Fruit fly (Drosophila melanogaster) whole organism, embryonic: ENCODE measurements around the gene CG6788.

Experiments
- Atf-2 ChIP-seq: fragments of 200-800 bp; sonication (Bioruptor generic); optimal IDR thresholded peaks from 2 replicates; lab custom pipeline; 2016; ENCODE audit warnings: missing biosample characterization, missing genetic modification characterization
- B-H1 ChIP-seq: fragments of 200-800 bp; sonication (Bioruptor generic); IDR thresholded peaks from 3 replicates; pipeline ENCODE4 v1.3.6; 2022; ENCODE audit warnings: missing biosample characterization, missing genetic modification characterization
- CG1024 ChIP-seq: fragments of 200-800 bp; sonication (Bioruptor generic); IDR thresholded peaks from 2 replicates; pipeline ENCODE4 v1.3.6; 2022; ENCODE audit warnings: missing biosample characterization, missing genetic modification characterization
- CG10267 ChIP-seq: fragments of 200-800 bp; sonication (Bioruptor generic); optimal IDR thresholded peaks from 2 replicates; lab custom pipeline; 2018; ENCODE audit warnings: missing biosample characterization, mild to moderate bottlenecking, missing genetic modification characterization, moderate library complexity
- CG12769 ChIP-seq: fragments of 200-800 bp; sonication (Bioruptor generic); optimal IDR thresholded peaks from 2 replicates; lab custom pipeline; 2019; ENCODE audit warnings: missing biosample characterization, mild to moderate bottlenecking, missing genetic modification characterization, moderate library complexity
- CG13123 ChIP-seq: fragments of 200-800 bp; sonication (Bioruptor generic); optimal IDR thresholded peaks from 2 replicates; lab custom pipeline; 2016; ENCODE audit warnings: missing biosample characterization, missing genetic modification characterization
- CG14667 ChIP-seq: fragments of 200-800 bp; sonication (Bioruptor generic); IDR thresholded peaks from 2 replicates; pipeline ENCODE4 v1.3.6; 2022; ENCODE audit warnings: missing biosample characterization, missing genetic modification characterization
- CG16863 ChIP-seq: fragments of 200-800 bp; sonication (Bioruptor generic); optimal IDR thresholded peaks from 3 replicates; lab custom pipeline; 2016; ENCODE audit warnings: missing biosample characterization, missing genetic modification characterization
- CG17361 ChIP-seq: fragments of 200-800 bp; sonication (Bioruptor generic); IDR thresholded peaks from 3 replicates; pipeline ENCODE4 v1.3.6; 2022; ENCODE audit warnings: missing biosample characterization, missing genetic modification characterization
- CG17912 ChIP-seq: fragments of 200-800 bp; sonication (Bioruptor generic); optimal IDR thresholded peaks from 2 replicates; lab custom pipeline; 2018; ENCODE audit warnings: missing biosample characterization, mild to moderate bottlenecking, missing genetic modification characterization
- CG30403 ChIP-seq: fragments of 200-800 bp; sonication (Bioruptor generic); optimal IDR thresholded peaks from 3 replicates; lab custom pipeline; 2016; ENCODE audit warnings: missing biosample characterization, missing genetic modification characterization
- CG32767 ChIP-seq: fragments of 200-800 bp; sonication (Bioruptor generic); IDR thresholded peaks from 2 replicates; pipeline ENCODE4 v1.3.6; 2022; ENCODE audit warnings: missing biosample characterization, missing genetic modification characterization
- CG33213 ChIP-seq: fragments of 200-800 bp; sonication (Bioruptor generic); optimal IDR thresholded peaks from 3 replicates; lab custom pipeline; 2016; ENCODE audit warnings: missing biosample characterization, missing genetic modification characterization
- CG5245 ChIP-seq: fragments of 200-800 bp; sonication (Bioruptor generic); optimal IDR thresholded peaks from 3 replicates; lab custom pipeline; 2016; ENCODE audit warnings: missing biosample characterization, missing genetic modification characterization
- CG7357 ChIP-seq: fragments of 200-800 bp; sonication (Bioruptor generic); IDR thresholded peaks from 3 replicates; pipeline ENCODE4 v1.3.6; 2022; ENCODE audit warnings: missing biosample characterization, missing genetic modification characterization
- CG7786 ChIP-seq: fragments of 200-800 bp; sonication (Bioruptor generic); optimal IDR thresholded peaks from 2 replicates; lab custom pipeline; 2016; ENCODE audit warnings: missing biosample characterization, missing genetic modification characterization
- CTCF ChIP-seq: fragments of 200-800 bp; sonication (Bioruptor generic); optimal IDR thresholded peaks from 2 replicates; lab custom pipeline; 2017; ENCODE audit warnings: missing biosample characterization, mild to moderate bottlenecking, missing genetic modification characterization, moderate library complexity
- Dfd ChIP-seq, 2 experiments: fragments of >200 bp; optimal IDR thresholded peaks; 2 replicates each; lab custom pipeline; 2017; ENCODE audit warnings: missing biosample characterization in 2 of 2, missing genetic modification characterization in 2 of 2
- ERR ChIP-seq: fragments of 200-800 bp; sonication (Bioruptor generic); optimal IDR thresholded peaks from 2 replicates; lab custom pipeline; 2016; ENCODE audit warnings: missing biosample characterization, missing genetic modification characterization
- Ets97D ChIP-seq: fragments of 200-800 bp; sonication (Bioruptor generic); optimal IDR thresholded peaks from 3 replicates; lab custom pipeline; 2016; ENCODE audit warnings: missing biosample characterization, missing genetic modification characterization
- HHEX ChIP-seq: fragments of 200-800 bp; sonication (Bioruptor generic); optimal IDR thresholded peaks from 3 replicates; lab custom pipeline; 2017; ENCODE audit warnings: missing biosample characterization, mild to moderate bottlenecking, missing genetic modification characterization, missing genetic modification reagents
- Max ChIP-seq: fragments of 200-800 bp; sonication (Bioruptor generic); optimal IDR thresholded peaks from 2 replicates; lab custom pipeline; 2016; ENCODE audit warnings: missing biosample characterization, mild to moderate bottlenecking, missing genetic modification characterization
- Med ChIP-seq: fragments of 200-800 bp; sonication (Bioruptor generic); peaks from one replicate; lab custom pipeline; 2016; ENCODE audit warnings: missing biosample characterization, missing genetic modification characterization, mild to moderate bottlenecking, inconsistent platforms, moderate library complexity
- NFAT ChIP-seq: fragments of 200-800 bp; sonication (Bioruptor generic); IDR thresholded peaks from 2 replicates; pipeline ENCODE4 v1.3.6; 2022; ENCODE audit warnings: missing biosample characterization, missing genetic modification characterization
- Nf-YC ChIP-seq: fragments of 200-800 bp; optimal IDR thresholded peaks from 3 replicates; lab custom pipeline; 2019; ENCODE audit warnings: missing biosample characterization, mild to moderate bottlenecking, missing genetic modification characterization, moderate library complexity
- Scr ChIP-seq: fragments of 200-800 bp; sonication (Bioruptor generic); IDR thresholded peaks from 2 replicates; pipeline ENCODE4 v1.3.6; 2022; ENCODE audit warnings: missing biosample characterization, missing genetic modification characterization; ENCODE audit not compliant: partially characterized antibody
- Sin3A ChIP-seq: fragments of >200 bp; optimal IDR thresholded peaks from 2 replicates; lab custom pipeline; 2018
- Tbp ChIP-seq: fragments of >200 bp; optimal IDR thresholded peaks from 2 replicates; lab custom pipeline; 2018; ENCODE audit warnings: missing biosample characterization, missing genetic modification characterization
- YL-1 ChIP-seq: fragments of 200-800 bp; sonication (Bioruptor generic); optimal IDR thresholded peaks from 3 replicates; lab custom pipeline; 2017; ENCODE audit warnings: missing biosample characterization, mild to moderate bottlenecking, missing genetic modification characterization
- amos ChIP-seq: fragments of 200-800 bp; sonication (Bioruptor generic); IDR thresholded peaks from 2 replicates; pipeline ENCODE4 v1.3.6; 2022; ENCODE audit warnings: missing biosample characterization, missing genetic modification characterization; ENCODE audit not compliant: partially characterized antibody
- chinmo ChIP-seq: fragments of 200-800 bp; sonication (Bioruptor generic); IDR thresholded peaks from 4 replicates; pipeline ENCODE4 v1.3.6; 2022; ENCODE audit warnings: missing biosample characterization, missing genetic modification characterization; ENCODE audit not compliant: partially characterized antibody
- dan ChIP-seq: fragments of 200-800 bp; sonication (Bioruptor generic); IDR thresholded peaks from 2 replicates; pipeline ENCODE4 v1.3.6; 2022; ENCODE audit warnings: missing biosample characterization, missing genetic modification characterization
- dm ChIP-seq: fragments of 200-800 bp; sonication (Bioruptor generic); optimal IDR thresholded peaks from 3 replicates; lab custom pipeline; 2016; ENCODE audit warnings: missing biosample characterization, missing genetic modification characterization
- dmrt11E ChIP-seq: fragments of 200-800 bp; sonication (Bioruptor generic); optimal IDR thresholded peaks from 3 replicates; lab custom pipeline; 2018; ENCODE audit warnings: missing biosample characterization, mild to moderate bottlenecking, missing genetic modification characterization, moderate library complexity
- eve ChIP-seq, 2 experiments: fragments of >200 bp; optimal IDR thresholded peaks; 2 replicates each; lab custom pipeline; 2017; ENCODE audit warnings: missing biosample characterization in 2 of 2, missing genetic modification characterization in 2 of 2
- ewg ChIP-seq: fragments of 200-800 bp; sonication (Bioruptor generic); optimal IDR thresholded peaks from 3 replicates; lab custom pipeline; 2017; ENCODE audit warnings: mild to moderate bottlenecking, missing biosample characterization, missing genetic modification reagents, missing genetic modification characterization
- klu ChIP-seq: fragments of 200-800 bp; sonication (Bioruptor generic); IDR thresholded peaks from 2 replicates; pipeline ENCODE4 v1.3.6; 2022; ENCODE audit warnings: missing biosample characterization, missing genetic modification characterization
- knrl ChIP-seq: fragments of 200-800 bp; sonication (Bioruptor generic); IDR thresholded peaks from 3 replicates; pipeline ENCODE4 v1.3.6; 2022; ENCODE audit warnings: missing biosample characterization, missing genetic modification characterization; ENCODE audit not compliant: partially characterized antibody
- lmd ChIP-seq: fragments of 200-800 bp; sonication (Bioruptor generic); IDR thresholded peaks from 2 replicates; pipeline ENCODE4 v1.3.6; 2022; ENCODE audit warnings: missing biosample characterization, missing genetic modification characterization
- mld ChIP-seq: fragments of 200-800 bp; sonication (Bioruptor generic); IDR thresholded peaks from 3 replicates; pipeline ENCODE4 v1.3.6; 2022; ENCODE audit warnings: missing biosample characterization, missing genetic modification characterization; ENCODE audit not compliant: partially characterized antibody
- pzg ChIP-seq: fragments of 200-800 bp; sonication (Bioruptor generic); optimal IDR thresholded peaks from 3 replicates; lab custom pipeline; 2018; ENCODE audit warnings: missing biosample characterization, mild to moderate bottlenecking, missing genetic modification characterization, moderate library complexity
- row ChIP-seq: fragments of 200-800 bp; sonication (Bioruptor generic); IDR thresholded peaks from 3 replicates; pipeline ENCODE4 v1.3.6; 2022; ENCODE audit warnings: missing biosample characterization, missing genetic modification characterization
- seq ChIP-seq: fragments of 200-800 bp; sonication (Bioruptor generic); IDR thresholded peaks from 2 replicates; pipeline ENCODE4 v1.3.6; 2022; ENCODE audit warnings: missing biosample characterization, missing genetic modification characterization
- sima ChIP-seq: fragments of 200-800 bp; sonication (Bioruptor generic); optimal IDR thresholded peaks from 2 replicates; lab custom pipeline; 2016; ENCODE audit warnings: missing biosample characterization, missing genetic modification characterization
- stc ChIP-seq: fragments of 200-800 bp; sonication (Bioruptor generic); IDR thresholded peaks from 2 replicates; pipeline ENCODE4 v1.3.6; 2022; ENCODE audit warnings: missing biosample characterization, missing genetic modification characterization
- tin ChIP-seq: fragments of 200-800 bp; sonication (Bioruptor generic); optimal IDR thresholded peaks from 3 replicates; lab custom pipeline; 2016; ENCODE audit warnings: missing biosample characterization, missing genetic modification characterization
- trem ChIP-seq: fragments of 200-800 bp; optimal IDR thresholded peaks from 3 replicates; lab custom pipeline; 2019; ENCODE audit warnings: missing biosample characterization, mild to moderate bottlenecking, missing genetic modification characterization, moderate library complexity
- unc-4 ChIP-seq: fragments of 200-800 bp; sonication (Bioruptor generic); IDR thresholded peaks from 2 replicates; pipeline ENCODE4 v1.3.6; 2022; ENCODE audit warnings: missing biosample characterization, missing genetic modification characterization; ENCODE audit not compliant: partially characterized antibody
- unpg ChIP-seq: fragments of 200-800 bp; sonication (Bioruptor generic); optimal IDR thresholded peaks from 3 replicates; lab custom pipeline; 2018; ENCODE audit warnings: missing biosample characterization, mild to moderate bottlenecking, missing genetic modification characterization, moderate library complexity
- zen ChIP-seq: fragments of 200-800 bp; sonication (Bioruptor generic); optimal IDR thresholded peaks from 3 replicates; lab custom pipeline; 2018; ENCODE audit warnings: missing biosample characterization, mild to moderate bottlenecking, missing genetic modification characterization, moderate library complexity
- zen2 ChIP-seq: fragments of 200-800 bp; sonication (Bioruptor generic); IDR thresholded peaks from 3 replicates; pipeline ENCODE4 v1.3.6; 2022; ENCODE audit warnings: missing biosample characterization, missing genetic modification characterization; ENCODE audit not compliant: partially characterized antibody
- zfh2 ChIP-seq: fragments of 200-800 bp; sonication (Bioruptor generic); optimal IDR thresholded peaks from 2 replicates; lab custom pipeline; 2016; ENCODE audit warnings: missing biosample characterization, missing genetic modification characterization

The CG6788 gene

dm6 chrX:17850179-17850578 lies 37.8 kb upstream of the CG6788 start, which contains the start of the genes CG15814 and Spt7 (continued):
- TF ChIP-seq tin (GFP tag; lab: Kevin White, UChicago) (no peak), row (GFP tag; lab: Robert Waterston, UW) (peak; percentile 45; the same call in 1 of the 3 replicates), Atf-2 (GFP tag; lab: Kevin White, UChicago) (no peak), zen (tag; lab: Kevin White, UChicago) (no peak), CG7786 (GFP tag; lab: Kevin White, UChicago) (peak; percentile 40), CG5245 (no peak), dmrt11E (peak; percentile 11), Nf-YC (tag; lab: Kevin White, UChicago) (peak; percentile 33), unc-4 (peak; percentile 87), ERR (GFP tag; lab: Kevin White, UChicago) (peak; percentile 13), zfh2 (GFP tag; lab: Kevin White, UChicago) (peak; percentile 9), dan (GFP tag; lab: Robert Waterston, UW) (no peak), Tbp (no peak)

- no peak for TF ChIP-seq unpg
- no peak for TF ChIP-seq sima (GFP tag; lab: Kevin White, UChicago)
- TF ChIP-seq CG17912 = no peak
- no peak for TF ChIP-seq YL-1 (GFP tag; lab: Kevin White, UChicago)
- no peak for TF ChIP-seq stc (GFP tag; lab: Robert Waterston, UW)
- TF ChIP-seq HHEX (GFP tag; lab: Kevin White, UChicago) = no peak
- TF ChIP-seq zen2 (GFP tag; lab: Robert Waterston, UW) = peak; percentile 91
- no peak for TF ChIP-seq eve (GFP tag; optimal IDR thresholded peaks at IDR 0.05; lab: Kevin White, UChicago)
- TF ChIP-seq klu = no peak
- TF ChIP-seq CG10267 = peak; percentile 18
- peak; percentile 23 for TF ChIP-seq Ets97D (GFP tag; lab: Kevin White, UChicago)
- peak; percentile 78; the same call in 2 of the 3 replicates for TF ChIP-seq mld (GFP tag; lab: Robert Waterston, UW)
- TF ChIP-seq CTCF (GFP tag; lab: Kevin White, UChicago) = peak; percentile 35
- TF ChIP-seq CG12769 (tag; lab: Kevin White, UChicago) = no peak
- no peak for TF ChIP-seq B-H1
- no peak for TF ChIP-seq lmd (GFP tag; lab: Robert Waterston, UW)
- peak; percentile 48 for TF ChIP-seq pzg (GFP tag; lab: Kevin White, UChicago)
- TF ChIP-seq CG7357 (GFP tag; lab: Robert Waterston, UW) = no peak
- no peak for TF ChIP-seq ewg (GFP tag; lab: Kevin White, UChicago)
- peak; percentile 59 for TF ChIP-seq Med (GFP tag; lab: Kevin White, UChicago)
- TF ChIP-seq dm (GFP tag; lab: Kevin White, UChicago) = no peak
- TF ChIP-seq Scr = peak; percentile 90
- peak; percentile 91 for TF ChIP-seq amos (GFP tag; lab: Robert Waterston, UW)
- TF ChIP-seq seq = no peak
- no peak for TF ChIP-seq CG16863 (GFP tag; lab: Kevin White, UChicago)
- no peak for TF ChIP-seq CG30403 (GFP tag; lab: Kevin White, UChicago)
- TF ChIP-seq trem (tag; lab: Kevin White, UChicago) = peak; percentile 95
- TF ChIP-seq CG17361 = no peak
- no peak for TF ChIP-seq CG13123
- TF ChIP-seq NFAT (GFP tag; lab: Robert Waterston, UW) = no peak
- TF ChIP-seq chinmo = peak; percentile 83; the same call in 2 of the 4 replicates
- no peak for TF ChIP-seq Dfd (GFP tag; optimal IDR thresholded peaks at IDR 0.05; lab: Kevin White, UChicago)
- TF ChIP-seq CG14667 (GFP tag; lab: Robert Waterston, UW) = no peak
- no peak for TF ChIP-seq CG1024 (GFP tag; lab: Robert Waterston, UW)
- no peak for TF ChIP-seq CG33213 (GFP tag; lab: Kevin White, UChicago)
- no peak for TF ChIP-seq CG32767 (GFP tag; lab: Robert Waterston, UW)
- TF ChIP-seq Sin3A (lab: Kevin White, UChicago) = peak; percentile 5
- peak; percentile 86 for TF ChIP-seq knrl
- no peak for TF ChIP-seq Max (GFP tag; lab: Kevin White, UChicago)
Observed at dm6 chrX:17852457-17852856, 35.5 kb upstream of the CG6788 start, which contains the start of gene CG32554. Gene CG32554 (minus strand): TSS chrX:17852685.
